Fruit fly (Drosophila melanogaster): ENCODE data around the gene CG11983.

The CG11983 gene

DNA sequence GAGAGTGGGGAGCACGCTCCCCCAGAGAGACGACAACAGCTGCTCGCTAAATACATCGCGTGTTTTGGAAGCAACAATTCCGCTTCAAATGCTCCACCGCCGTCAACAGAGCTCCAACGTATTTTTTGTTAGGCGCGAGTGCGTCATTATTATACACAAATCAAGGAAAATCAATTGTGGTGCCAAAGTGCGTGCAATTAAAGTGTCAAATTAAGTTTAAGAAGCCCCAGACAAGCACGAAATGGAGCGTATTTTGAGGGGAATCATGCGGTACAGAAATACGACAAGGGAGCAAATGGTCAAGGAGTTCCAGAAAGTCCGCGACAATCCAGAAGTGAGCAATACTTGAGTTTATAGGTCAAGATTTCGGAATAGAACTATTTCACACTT is 27.4 kb upstream of the CG11983 start, which contains the start of gene CAHbeta (continued):
- TF ChIP-seq CG9932 (GFP tag; IDR thresholded peaks at IDR 0.05) = no peak
- peak; percentile 36 for TF ChIP-seq gro (GFP tag; optimal IDR thresholded peaks at IDR 0.05)
- TF ChIP-seq CG17385 (GFP tag; optimal IDR thresholded peaks at IDR 0.05) = peak; percentile 21
- no peak for TF ChIP-seq chif (GFP tag; optimal IDR thresholded peaks at IDR 0.05)
- no peak for TF ChIP-seq CG14860 (GFP tag; IDR thresholded peaks at IDR 0.05; ENCODE audit: partially characterized antibody)
- TF ChIP-seq sima (GFP tag; optimal IDR thresholded peaks at IDR 0.05) = no peak
- peak; percentile 43; the same call in 1 of the 3 replicates for TF ChIP-seq ci (GFP tag; IDR thresholded peaks at IDR 0.05)
- TF ChIP-seq Hr51 (GFP tag; optimal IDR thresholded peaks at IDR 0.05) = peak in 1 of 2 experiments; percentile 13
- peak; percentile 56 for TF ChIP-seq CG12299 (tag; optimal IDR thresholded peaks at IDR 0.05)
- no peak for TF ChIP-seq danr (GFP tag; IDR thresholded peaks at IDR 0.05)
- TF ChIP-seq CG13296 (GFP tag; optimal IDR thresholded peaks at IDR 0.05) = peak; percentile 33
- peak; percentile 17 for TF ChIP-seq exex (tag; optimal IDR thresholded peaks at IDR 0.05)
- 0 out of 2 replicates have a peak, but pooled peaks have one; percentile 35 for TF ChIP-seq rib (GFP tag; IDR thresholded peaks at IDR 0.05)
- peak; percentile 67 for TF ChIP-seq CG12769 (tag; optimal IDR thresholded peaks at IDR 0.05)
- peak; percentile 7 for TF ChIP-seq CG10147 (GFP tag; optimal IDR thresholded peaks at IDR 0.05)
- peak; percentile 80 to 93 for TF ChIP-seq Trl (optimal IDR thresholded peaks at IDR 0.05)
- no peak for TF ChIP-seq Trl (GFP tag; optimal IDR thresholded peaks at IDR 0.05)
- TF ChIP-seq CG12219 (GFP tag; optimal IDR thresholded peaks at IDR 0.05) = peak; percentile 6
- no peak for TF ChIP-seq lov (optimal IDR thresholded peaks at IDR 0.05)
- no peak for TF ChIP-seq lov (GFP tag; IDR thresholded peaks at IDR 0.05)
- TF ChIP-seq oc (tag; optimal IDR thresholded peaks at IDR 0.05) = no peak
- TF ChIP-seq CG2199 (GFP tag; IDR thresholded peaks at IDR 0.05) = 0 out of 3 replicates have a peak, but pooled peaks have one; percentile 2
- TF ChIP-seq Hr78 (GFP tag; optimal IDR thresholded peaks at IDR 0.05) = peak in 1 of 2 experiments; percentile 73
- TF ChIP-seq sd (tag; optimal IDR thresholded peaks at IDR 0.05) = peak; percentile 73

dm6 chr3R:8981209-8981996 is 26.7 kb upstream of the CG11983 start:
- TF ChIP-seq CG31224 (GFP tag; IDR thresholded peaks at IDR 0.05) = no peak
- no peak for TF ChIP-seq MESR4 (GFP tag; optimal IDR thresholded peaks at IDR 0.05)
- no peak for TF ChIP-seq pho (GFP tag; optimal IDR thresholded peaks at IDR 0.05)
- TF ChIP-seq BEAF-32 (GFP tag; optimal IDR thresholded peaks at IDR 0.05) = no peak
- TF ChIP-seq Trl (optimal IDR thresholded peaks at IDR 0.05) = peak in 1 of 2 experiments; percentile 50
- no peak for TF ChIP-seq Trl (GFP tag; optimal IDR thresholded peaks at IDR 0.05)
- TF ChIP-seq slbo (GFP tag; IDR thresholded peaks at IDR 0.05) = no peak
- no peak for TF ChIP-seq CG14441 (GFP tag; IDR thresholded peaks at IDR 0.05)
- TF ChIP-seq CG7745 (tag; optimal IDR thresholded peaks at IDR 0.05) = peak; percentile 56
- no peak for TF ChIP-seq CHES-1-like (GFP tag; optimal IDR thresholded peaks at IDR 0.05)
- TF ChIP-seq CG10209 (GFP tag; optimal IDR thresholded peaks at IDR 0.05) = no peak
- TF ChIP-seq CG10654 (GFP tag; optimal IDR thresholded peaks at IDR 0.05) = no peak
- TF ChIP-seq knrl (GFP tag; IDR thresholded peaks at IDR 0.05; ENCODE audit: partially characterized antibody) = no peak
- 0 out of 3 replicates have a peak, but pooled peaks have one; percentile 4 for TF ChIP-seq sr (GFP tag; IDR thresholded peaks at IDR 0.05)
- peak; percentile 6; the same call in 1 of the 2 replicates for TF ChIP-seq sob (GFP tag; IDR thresholded peaks at IDR 0.05)
- TF ChIP-seq sd (tag; optimal IDR thresholded peaks at IDR 0.05) = no peak
- no peak for TF ChIP-seq cas (GFP tag; IDR thresholded peaks at IDR 0.05)
- TF ChIP-seq sima (GFP tag; optimal IDR thresholded peaks at IDR 0.05) = no peak
- TF ChIP-seq her (GFP tag; optimal IDR thresholded peaks at IDR 0.05) = no peak
- TF ChIP-seq CG16813 (GFP tag; IDR thresholded peaks at IDR 0.05; ENCODE audit: partially characterized antibody) = no peak
- TF ChIP-seq CG7963 (GFP tag; IDR thresholded peaks at IDR 0.05; ENCODE audit: partially characterized antibody) = no peak
- TF ChIP-seq Dref (GFP tag; IDR thresholded peaks at IDR 0.05) = no peak
- no peak for TF ChIP-seq Hmx (GFP tag; optimal IDR thresholded peaks at IDR 0.05)
- no peak for TF ChIP-seq Kr (GFP tag; optimal IDR thresholded peaks at IDR 0.05)
- TF ChIP-seq chn (GFP tag; optimal IDR thresholded peaks at IDR 0.05) = no peak
- no peak for TF ChIP-seq Asciz (GFP tag; optimal IDR thresholded peaks at IDR 0.05)
- TF ChIP-seq CG6175 (GFP tag; IDR thresholded peaks at IDR 0.05) = no peak
- peak; percentile 12; the same call in 1 of the 3 replicates for TF ChIP-seq CG2199 (GFP tag; IDR thresholded peaks at IDR 0.05)
- no peak for TF ChIP-seq CG18476 (GFP tag; optimal IDR thresholded peaks at IDR 0.05)

Measured in whole organism, embryonic.